Fruit fly (Drosophila melanogaster) whole organism, adult: Measurements from ENCODE around the gene Rbm13.

Experiments
- CG7045 ChIP-seq: fragments of 200-800 bp; sonication (Bioruptor generic); optimal IDR thresholded peaks from 2 replicates; lab custom pipeline; 2017; ENCODE audit warnings: missing biosample characterization, mild to moderate bottlenecking, missing genetic modification characterization
- CG7101 ChIP-seq: fragments of 200-800 bp; sonication (Bioruptor generic); optimal IDR thresholded peaks from 2 replicates; lab custom pipeline; 2018; ENCODE audit warnings: missing biosample characterization, mild to moderate bottlenecking, missing genetic modification characterization, moderate library complexity
- Hr96 ChIP-seq: fragments of 200-800 bp; sonication (Bioruptor generic); optimal IDR thresholded peaks from 2 replicates; lab custom pipeline; 2016; ENCODE audit warnings: missing biosample characterization, missing genetic modification characterization
- tj ChIP-seq: fragments of 200-800 bp; sonication (Bioruptor generic); optimal IDR thresholded peaks from 3 replicates; lab custom pipeline; 2017; ENCODE audit warnings: missing biosample characterization, mild to moderate bottlenecking, missing genetic modification characterization, moderate library complexity

DNA sequence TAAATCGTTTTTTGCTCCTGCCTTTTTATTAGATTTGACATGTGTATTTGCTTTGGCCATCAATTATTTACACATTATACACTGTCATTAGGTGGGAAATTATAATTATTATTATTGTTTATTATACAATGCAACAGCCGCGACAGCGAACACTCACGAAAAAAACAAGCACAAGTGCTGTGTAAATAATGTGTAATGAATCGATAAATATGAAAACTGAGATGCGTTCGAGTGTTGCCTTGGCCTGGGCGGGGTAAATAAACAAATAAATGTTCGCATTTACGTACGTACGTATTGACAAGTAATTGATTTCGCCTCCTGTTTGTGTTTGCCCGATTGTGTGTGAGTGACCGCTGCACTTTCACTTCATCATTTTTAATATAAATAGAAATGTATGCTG is 42.8 kb upstream of the Rbm13 start:
- TF ChIP-seq CG7045 (no peak), CG7101 (tag; lab: Kevin White, UChicago) (no peak), tj (GFP tag; lab: Kevin White, UChicago) (no peak), Hr96 (no peak)
